Fruit fly (Drosophila melanogaster) whole organism: ENCODE measurements around the gene brat.

ENCODE experiments used
- CG8478 ChIP-seq: fragments of >200 bp; optimal IDR thresholded peaks from 2 replicates; lab custom pipeline; 2018; ENCODE audit warnings: inconsistent platforms
- Dll ChIP-seq: fragments of >200 bp; optimal IDR thresholded peaks from 2 replicates; lab custom pipeline; 2017
- psq ChIP-seq: fragments of >200 bp; optimal IDR thresholded peaks from 2 replicates; lab custom pipeline; 2017
- usp ChIP-seq: fragments of >200 bp; optimal IDR thresholded peaks from 2 replicates; lab custom pipeline; 2017; ENCODE audit warnings: missing biosample characterization, missing genetic modification characterization, mixed read lengths

- no peak for TF ChIP-seq usp (GFP tag; lab: Kevin White, UChicago)
- TF ChIP-seq Dll, result no peak
- TF ChIP-seq CG8478 (lab: Kevin White, UChicago), result no peak
- TF ChIP-seq psq, result no peak
Observed at dm6 chr2L:19191789-19192297, 58.2 kb downstream of the brat start.
